Worm (Caenorhabditis elegans) whole organism, L2 larva: ENCODE data around the gene W03B1.5.

Experiments
- alr-1 ChIP-seq: fragments of 150-350 bp; optimal IDR thresholded peaks from 2 replicates; lab custom pipeline; 2014; ENCODE audit warnings: missing biosample characterization, missing genetic modification characterization
- elt-3 ChIP-seq: sonication (generic microtip); optimal IDR thresholded peaks from 2 replicates; lab custom pipeline; 2017; ENCODE audit warnings: missing biosample characterization, missing genetic modification characterization
- nhr-237 ChIP-seq: fragments of 150-350 bp; optimal IDR thresholded peaks from 2 replicates; lab custom pipeline; 2014; ENCODE audit warnings: missing biosample characterization, missing genetic modification characterization
- snpc-4 ChIP-seq: fragments of 150-350 bp; optimal IDR thresholded peaks from 2 replicates; lab custom pipeline; 2014; ENCODE audit warnings: missing biosample characterization, missing genetic modification characterization

- TF ChIP-seq nhr-237 (no peak), elt-3 (tag; lab: Kevin White, UChicago) (no peak), snpc-4 (no peak), alr-1 (tag; lab: Kevin White, UChicago) (no peak)
Observed at ce11 chrIV:4299994-4300393, 48.3 kb upstream of the W03B1.5 start.
